Worm (Caenorhabditis elegans) whole organism, late embryonic: ENCODE results near the gene arf-5.
A peak's percentile ranks its signal among the peaks of the same experiment; 100 is the strongest.

Experiments used
- C38D4.7 ChIP-seq: fragments of 200-800 bp; sonication (Bioruptor generic); optimal IDR thresholded peaks from 2 replicates; lab custom pipeline; 2018; ENCODE audit warnings: mild to moderate bottlenecking, missing genetic modification characterization, moderate library complexity, missing compliant biosample characterization
- F13H6.1 ChIP-seq: sonication (generic microtip); optimal IDR thresholded peaks from 2 replicates; lab custom pipeline; 2016; ENCODE audit warnings: missing genetic modification characterization, missing compliant biosample characterization
- K02D7.2 ChIP-seq: sonication (generic microtip); optimal IDR thresholded peaks from 2 replicates; lab custom pipeline; 2017; ENCODE audit warnings: mild to moderate bottlenecking, missing genetic modification characterization, missing compliant biosample characterization
- K09A11.1 ChIP-seq: sonication (generic microtip); optimal IDR thresholded peaks from 2 replicates; lab custom pipeline; 2017; ENCODE audit warnings: antibody characterized with exemption, mild to moderate bottlenecking, missing genetic modification characterization, missing compliant biosample characterization; ENCODE audit not compliant: insufficient read depth
- Y22D7AL.16 ChIP-seq: sonication (generic microtip); optimal IDR thresholded peaks from 2 replicates; lab custom pipeline; 2016; ENCODE audit warnings: missing genetic modification characterization, missing compliant biosample characterization
- ahr-1 ChIP-seq: sonication (generic microtip); optimal IDR thresholded peaks from 2 replicates; lab custom pipeline; 2016; ENCODE audit warnings: missing genetic modification characterization, missing compliant biosample characterization
- ama-1 ChIP-seq: fragments of 150-350 bp; optimal IDR thresholded peaks from 2 replicates; lab custom pipeline; 2014
- ceh-14 ChIP-seq: sonication (generic microtip); optimal IDR thresholded peaks from 2 replicates; lab custom pipeline; 2016; ENCODE audit warnings: missing genotype, missing genetic modification characterization, missing compliant biosample characterization
- ceh-18 ChIP-seq: sonication (generic microtip); optimal IDR thresholded peaks from 2 replicates; lab custom pipeline; 2016; ENCODE audit warnings: missing genetic modification characterization, missing compliant biosample characterization
- ceh-22 ChIP-seq: sonication (generic microtip); optimal IDR thresholded peaks from 2 replicates; lab custom pipeline; 2017; ENCODE audit warnings: missing biosample characterization, missing genetic modification characterization
- ceh-30 ChIP-seq: fragments of 150-350 bp; optimal IDR thresholded peaks from 2 replicates; lab custom pipeline; 2014; ENCODE audit warnings: missing biosample characterization, missing genetic modification characterization
- ceh-34 ChIP-seq: sonication (generic microtip); optimal IDR thresholded peaks from 2 replicates; lab custom pipeline; 2016; ENCODE audit warnings: mild to moderate bottlenecking, missing genetic modification characterization, missing compliant biosample characterization
- ceh-45 ChIP-seq: fragments of 200-800 bp; sonication (Bioruptor generic); IDR thresholded peaks from 2 replicates; pipeline ENCODE4 v1.3.6; 2022; ENCODE audit warnings: missing genetic modification reagents, missing genetic modification characterization, missing compliant biosample characterization
- ceh-6 ChIP-seq: fragments of 200-800 bp; sonication (Bioruptor generic); optimal IDR thresholded peaks from 2 replicates; lab custom pipeline; 2018; ENCODE audit warnings: mild to moderate bottlenecking, missing genetic modification characterization, missing compliant biosample characterization
- che-1 ChIP-seq: sonication (generic microtip); optimal IDR thresholded peaks from 2 replicates; lab custom pipeline; 2016; ENCODE audit warnings: mild to moderate bottlenecking, missing genetic modification characterization, missing compliant biosample characterization
- elt-2 ChIP-seq: sonication (generic microtip); optimal IDR thresholded peaks from 2 replicates; lab custom pipeline; 2016; ENCODE audit warnings: missing genetic modification reagents, missing genetic modification characterization, missing compliant biosample characterization
- elt-4 ChIP-seq: sonication (generic microtip); optimal IDR thresholded peaks from 2 replicates; lab custom pipeline; 2016; ENCODE audit warnings: missing genetic modification characterization, missing compliant biosample characterization
- ets-4 ChIP-seq: sonication (generic microtip); optimal IDR thresholded peaks from 2 replicates; lab custom pipeline; 2016; ENCODE audit warnings: missing genetic modification characterization, missing compliant biosample characterization
- fkh-10 ChIP-seq: fragments of 150-350 bp; optimal IDR thresholded peaks from 2 replicates; lab custom pipeline; 2014; ENCODE audit warnings: missing biosample characterization, missing genetic modification reagents, missing genetic modification characterization
- fkh-6 ChIP-seq: sonication (generic microtip); optimal IDR thresholded peaks from 2 replicates; lab custom pipeline; 2016; ENCODE audit warnings: missing genetic modification characterization, missing compliant biosample characterization
- hlh-30 ChIP-seq: sonication (generic microtip); optimal IDR thresholded peaks from 2 replicates; lab custom pipeline; 2017; ENCODE audit warnings: antibody characterized with exemption, missing genetic modification characterization, missing compliant biosample characterization; ENCODE audit not compliant: insufficient read depth
- hlh-8 ChIP-seq: sonication (generic microtip); optimal IDR thresholded peaks from 2 replicates; lab custom pipeline; 2016; ENCODE audit warnings: missing genotype, missing genetic modification characterization, missing compliant biosample characterization
- lim-6 ChIP-seq: sonication (generic microtip); optimal IDR thresholded peaks from 2 replicates; lab custom pipeline; 2016; ENCODE audit warnings: missing genetic modification characterization, missing compliant biosample characterization
- lin-11 ChIP-seq: fragments of 200-800 bp; sonication (Bioruptor generic); optimal IDR thresholded peaks from 2 replicates; lab custom pipeline; 2018; ENCODE audit warnings: mild to moderate bottlenecking, missing genetic modification characterization, missing compliant biosample characterization
- nhr-11 ChIP-seq: fragments of 150-350 bp; optimal IDR thresholded peaks from 2 replicates; lab custom pipeline; 2014; ENCODE audit warnings: missing biosample characterization, missing genetic modification characterization
- nhr-232 ChIP-seq: sonication (generic microtip); optimal IDR thresholded peaks from 2 replicates; lab custom pipeline; 2016; ENCODE audit warnings: missing genetic modification characterization, missing compliant biosample characterization
- npax-4 ChIP-seq: sonication (generic microtip); optimal IDR thresholded peaks from 2 replicates; lab custom pipeline; 2016; ENCODE audit warnings: missing genetic modification characterization, missing compliant biosample characterization
- pha-4 ChIP-seq: fragments of 150-350 bp; optimal IDR thresholded peaks from 2 replicates; lab custom pipeline; 2018; ENCODE audit warnings: missing biosample characterization, missing genetic modification reagents, missing genetic modification characterization
- pqm-1 ChIP-seq: sonication (generic microtip); optimal IDR thresholded peaks from 2 replicates; lab custom pipeline; 2016; ENCODE audit warnings: missing genetic modification characterization, missing compliant biosample characterization
- pros-1 ChIP-seq: fragments of 150-350 bp; optimal IDR thresholded peaks from 2 replicates; lab custom pipeline; 2014; ENCODE audit warnings: missing biosample characterization, missing genetic modification reagents, missing genetic modification characterization
- ref-2 ChIP-seq: sonication (generic microtip); optimal IDR thresholded peaks from 2 replicates; lab custom pipeline; 2016; ENCODE audit warnings: missing genetic modification characterization, missing compliant biosample characterization
- sdc-2 ChIP-seq: sonication (generic microtip); optimal IDR thresholded peaks from 2 replicates; lab custom pipeline; 2016; ENCODE audit warnings: missing genotype, missing genetic modification characterization, missing compliant biosample characterization
- sox-2 ChIP-seq: fragments of 200-800 bp; sonication (Bioruptor generic); IDR thresholded peaks from 2 replicates; pipeline ENCODE4 v1.3.6; 2022; ENCODE audit warnings: missing genetic modification reagents, missing genetic modification characterization, missing compliant biosample characterization
- unc-42 ChIP-seq: sonication (generic microtip); optimal IDR thresholded peaks from 2 replicates; lab custom pipeline; 2016; ENCODE audit warnings: missing genotype, missing genetic modification characterization, missing compliant biosample characterization
- zip-5 ChIP-seq: sonication (generic microtip); optimal IDR thresholded peaks from 2 replicates; lab custom pipeline; 2016; ENCODE audit warnings: missing genetic modification characterization, missing compliant biosample characterization
- ztf-16 ChIP-seq: sonication (generic microtip); optimal IDR thresholded peaks from 2 replicates; lab custom pipeline; 2017; ENCODE audit warnings: missing genetic modification characterization, missing compliant biosample characterization

arf-5 gene

DNA sequence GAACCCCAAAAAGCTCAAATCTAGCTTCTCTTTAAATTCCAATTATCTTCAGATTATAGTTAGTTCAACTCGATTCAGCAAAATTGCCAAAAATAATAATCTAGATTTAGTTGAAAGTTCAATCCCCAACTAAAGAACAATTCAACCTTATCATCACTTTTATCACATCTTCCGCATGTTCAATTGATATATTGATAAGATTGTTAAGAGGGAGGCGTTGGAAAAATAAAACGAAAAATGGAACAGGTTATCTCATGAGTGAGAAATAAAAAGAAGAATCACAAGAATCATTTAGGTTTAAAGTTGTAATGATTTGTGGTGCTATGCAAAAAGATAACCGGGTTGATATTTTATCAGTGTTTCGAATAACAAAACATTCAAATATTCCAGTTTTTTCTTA is 3.4 kb downstream of the arf-5 start:
- TF ChIP-seq pros-1 (tag; lab: Kevin White, UChicago): no peak
- no peak for TF ChIP-seq sdc-2 (tag; lab: Kevin White, UChicago)
- peak; percentile 84 for TF ChIP-seq elt-2 (tag; lab: Kevin White, UChicago)
- no peak for TF ChIP-seq pha-4 (tag; lab: Kevin White, UChicago)
- TF ChIP-seq, all 69 proteins: peak for 1

DNA sequence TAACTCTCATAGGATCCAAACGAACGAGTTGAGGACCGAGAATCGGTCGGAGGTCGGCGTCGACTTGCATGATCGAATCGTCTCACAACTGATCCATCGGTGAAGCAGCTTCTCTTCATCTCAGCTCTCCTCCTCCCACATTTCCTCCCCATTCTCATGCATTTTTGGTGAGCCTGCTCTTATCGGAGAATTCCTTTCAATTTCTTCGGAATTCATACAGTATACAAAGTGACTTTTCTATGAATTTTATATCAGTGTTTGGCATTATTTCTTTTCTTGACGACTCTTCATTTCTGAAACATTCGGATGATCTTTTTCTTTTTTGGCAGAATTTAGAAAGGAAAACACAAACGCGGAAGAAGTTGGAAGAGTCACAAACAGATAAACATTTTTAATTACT is 4.8 kb downstream of the arf-5 start, which contains the start of gene mec-17:
Gene mec-17 (minus strand): TSS at position 101 of the 400 bp plus-strand sequence.
- TF ChIP-seq Y22D7AL.16 (tag; lab: Kevin White, UChicago) (no peak), ceh-22 (no peak), sox-2 (GFP tag; lab: Robert Waterston, UW) (no peak), ref-2 (tag; lab: Kevin White, UChicago) (no peak), lin-11 (tag; lab: Kevin White, UChicago) (no peak), ceh-14 (tag; lab: Kevin White, UChicago) (no peak), K02D7.2 (tag; lab: Kevin White, UChicago) (no peak), elt-2 (tag; lab: Kevin White, UChicago) (no peak), C38D4.7 (GFP tag; lab: Kevin White, UChicago) (no peak), ets-4 (tag; lab: Kevin White, UChicago) (no peak), npax-4 (tag; lab: Kevin White, UChicago) (no peak), lim-6 (tag; lab: Kevin White, UChicago) (no peak)

DNA sequence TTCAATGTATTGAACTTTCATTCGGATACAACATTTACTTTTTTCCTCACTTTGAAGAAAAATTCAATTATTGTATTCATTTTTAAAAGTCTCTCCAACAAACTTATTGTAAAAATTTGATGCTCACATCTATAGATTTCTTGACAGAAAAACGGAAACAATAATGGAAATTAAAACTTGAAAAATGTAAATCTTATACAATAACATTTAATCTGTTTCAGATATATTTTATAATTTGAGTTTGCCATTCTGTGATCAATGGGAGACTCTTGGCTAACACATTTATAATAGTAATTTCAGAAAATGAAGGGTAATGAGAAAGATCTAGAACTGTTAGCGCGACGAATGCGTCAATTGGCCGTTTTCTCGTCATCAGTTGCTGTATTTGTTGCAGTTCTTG is 6.1 kb downstream of the arf-5 start, which contains the start of gene col-115:
Gene col-115 (plus strand): TSS at position 301 of the 400 bp plus-strand sequence.
- TF ChIP-seq sdc-2 (tag; lab: Kevin White, UChicago) (no peak), ceh-22 (no peak), ref-2 (tag; lab: Kevin White, UChicago) (no peak), ceh-14 (tag; lab: Kevin White, UChicago) (no peak), pqm-1 (tag; lab: Kevin White, UChicago) (no peak), elt-4 (tag; lab: Kevin White, UChicago) (no peak), nhr-232 (tag; lab: Kevin White, UChicago) (no peak), che-1 (tag; lab: Kevin White, UChicago) (no peak)

DNA sequence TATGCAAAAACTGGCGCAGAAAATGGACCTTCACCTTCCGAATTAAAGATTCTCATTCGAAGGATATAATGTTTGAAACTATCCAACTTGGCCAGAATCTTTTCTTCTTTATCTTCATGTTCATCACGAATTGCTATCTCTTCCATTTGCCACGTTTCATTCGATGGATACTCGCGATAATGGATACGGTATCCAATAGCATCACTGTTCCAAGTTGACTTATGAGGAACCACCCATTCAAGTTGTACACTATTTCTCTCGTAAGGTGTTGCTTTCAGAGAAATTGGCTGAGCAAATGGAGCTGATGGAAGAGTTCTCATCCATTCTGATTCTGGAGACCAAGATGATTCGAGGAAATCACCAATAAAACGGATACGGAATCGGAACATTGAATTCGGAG is 12.4 kb downstream of the arf-5 start:
- no peak for TF ChIP-seq lin-11 (tag; lab: Kevin White, UChicago)
- no peak for TF ChIP-seq ceh-45 (GFP tag; lab: Robert Waterston, UW)
- TF ChIP-seq zip-5 (tag; lab: Kevin White, UChicago): no peak
- TF ChIP-seq unc-42: no peak
- TF ChIP-seq fkh-6 (tag; lab: Kevin White, UChicago): no peak
- TF ChIP-seq ztf-16: no peak

DNA sequence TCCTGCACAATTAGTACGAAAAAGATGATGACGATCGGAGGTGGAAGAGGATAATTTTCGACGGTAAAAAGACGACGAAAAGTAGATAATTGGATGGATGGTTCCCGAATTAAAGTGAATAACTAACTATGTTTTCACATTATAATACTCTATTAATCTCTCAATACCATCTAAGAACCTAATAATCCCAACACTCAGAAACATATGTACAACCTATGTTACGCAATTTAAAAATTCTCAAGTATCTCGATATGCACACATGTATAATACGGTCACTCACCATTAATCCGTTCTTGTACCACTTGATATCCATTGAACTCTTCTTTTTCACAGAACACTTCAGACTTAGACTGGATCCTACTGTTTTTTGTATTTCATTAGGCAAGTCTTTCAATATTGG is 18.4 kb downstream of the arf-5 start:
- TF ChIP-seq unc-42 (no peak), ahr-1 (tag; lab: Kevin White, UChicago) (no peak), ref-2 (tag; lab: Kevin White, UChicago) (no peak), hlh-8 (tag; lab: Kevin White, UChicago) (no peak), F13H6.1 (tag; lab: Kevin White, UChicago) (no peak), lin-11 (tag; lab: Kevin White, UChicago) (no peak), ceh-18 (tag; lab: Kevin White, UChicago) (no peak), K09A11.1 (no peak), nhr-11 (tag; lab: Kevin White, UChicago) (no peak), ceh-34 (tag; lab: Kevin White, UChicago) (no peak), fkh-10 (GFP tag; lab: Kevin White, UChicago) (no peak), ceh-22 (no peak), hlh-30 (tag; lab: Kevin White, UChicago) (no peak), ceh-30 (tag; lab: Kevin White, UChicago) (no peak), pha-4 (tag; lab: Kevin White, UChicago) (no peak), ceh-6 (GFP tag; lab: Kevin White, UChicago) (no peak), ama-1 (lab: Kevin White, UChicago) (no peak)
- TF ChIP-seq, all 69 proteins: peak for 0
